Fruit fly (Drosophila melanogaster) whole organism, embryonic: ENCODE measurements around the gene Ptp99A.

Source experiments
- CG7372 ChIP-seq: fragments of 200-800 bp; sonication (Bioruptor generic); IDR thresholded peaks from 2 replicates; pipeline ENCODE4 v1.3.6; 2022; ENCODE audit warnings: missing biosample characterization, missing genetic modification characterization
- Sox100B ChIP-seq: fragments of 200-800 bp; sonication (Bioruptor generic); optimal IDR thresholded peaks from 3 replicates; lab custom pipeline; 2018; ENCODE audit warnings: missing biosample characterization, mild to moderate bottlenecking, missing genetic modification characterization
- ttk ChIP-seq: fragments of 200-800 bp; sonication (Bioruptor generic); IDR thresholded peaks from 2 replicates; pipeline ENCODE4 v2.1.2; 2022; ENCODE audit warnings: missing biosample characterization, missing genetic modification characterization

DNA sequence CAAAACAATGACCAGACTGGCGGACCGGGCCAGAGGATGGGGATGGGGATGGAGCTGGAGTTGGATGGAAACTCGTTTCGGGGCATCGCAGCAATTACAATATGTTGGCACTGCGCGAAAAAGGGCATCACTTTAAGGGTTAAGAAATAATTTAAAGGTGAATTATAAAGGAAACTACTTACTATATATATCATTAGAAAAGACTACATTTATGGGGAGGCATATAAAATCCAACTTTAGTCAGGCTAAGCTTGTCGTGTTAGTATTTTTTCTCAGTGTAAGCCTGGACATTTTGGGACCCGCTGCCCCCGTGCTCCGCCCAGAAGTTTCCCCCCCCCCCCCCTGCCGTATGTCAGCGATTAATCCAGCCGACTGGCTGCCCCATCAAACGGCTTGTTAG, 129.1 kb downstream of the Ptp99A start:
- TF ChIP-seq Sox100B (GFP tag; lab: Kevin White, UChicago), result no peak
- no peak for TF ChIP-seq CG7372
- no peak for TF ChIP-seq ttk
